Fruit fly (Drosophila melanogaster) whole organism, prepupa: ENCODE results near the gene APC7.

Source experiments
- CG11762 ChIP-seq: fragments of 200-800 bp; sonication (Bioruptor generic); optimal IDR thresholded peaks from 3 replicates; lab custom pipeline; 2016; ENCODE audit warnings: missing biosample characterization, missing genetic modification characterization; ENCODE audit not compliant: insufficient read depth
- CG11902 ChIP-seq: fragments of 200-800 bp; sonication (Bioruptor generic); optimal IDR thresholded peaks from 3 replicates; lab custom pipeline; 2016; ENCODE audit warnings: missing biosample characterization, missing genetic modification characterization
- CG1621 ChIP-seq: fragments of 200-800 bp; sonication (Bioruptor generic); optimal IDR thresholded peaks from 3 replicates; lab custom pipeline; 2018; ENCODE audit warnings: missing biosample characterization, mild to moderate bottlenecking, missing genetic modification characterization
- CG6792 ChIP-seq: fragments of 200-800 bp; sonication (Bioruptor generic); optimal IDR thresholded peaks from 3 replicates; lab custom pipeline; 2016; ENCODE audit warnings: missing biosample characterization, missing genetic modification characterization
- Eip75B ChIP-seq: fragments of 200-800 bp; sonication (Bioruptor generic); optimal IDR thresholded peaks from 3 replicates; lab custom pipeline; 2016; ENCODE audit warnings: missing biosample characterization, missing genetic modification characterization
- fd59A ChIP-seq: fragments of 200-800 bp; sonication (Bioruptor generic); optimal IDR thresholded peaks from 2 replicates; lab custom pipeline; 2017; ENCODE audit warnings: missing biosample characterization, mild to moderate bottlenecking, missing genetic modification characterization, missing genetic modification reagents
- fd85E ChIP-seq: fragments of 200-800 bp; sonication (Bioruptor generic); optimal IDR thresholded peaks from 3 replicates; lab custom pipeline; 2016; ENCODE audit warnings: missing biosample characterization, missing genetic modification characterization
- fkh ChIP-seq: fragments of 200-800 bp; sonication (Bioruptor generic); optimal IDR thresholded peaks from 3 replicates; lab custom pipeline; 2017; ENCODE audit warnings: missing biosample characterization, mild to moderate bottlenecking, missing genetic modification characterization, moderate library complexity
- ss ChIP-seq, 2 experiments: fragments of 200-800 bp; sonication (Bioruptor generic); optimal IDR thresholded peaks; 2 replicates in 1 of 2; 3 replicates in 1 of 2; lab custom pipeline; 2017 to 2018; ENCODE audit warnings: mild to moderate bottlenecking in 2 of 2, missing biosample characterization in 2 of 2, missing genetic modification characterization in 2 of 2, moderate library complexity in 1 of 2
- svp ChIP-seq: fragments of 200-800 bp; sonication (Bioruptor generic); peaks from one replicate; lab custom pipeline; 2016; ENCODE audit warnings: missing biosample characterization, missing genetic modification characterization
- topi ChIP-seq: fragments of 200-800 bp; sonication (Bioruptor generic); optimal IDR thresholded peaks from 3 replicates; lab custom pipeline; 2016; ENCODE audit warnings: missing biosample characterization, missing genetic modification characterization

- TF ChIP-seq CG11902 (GFP tag; lab: Kevin White, UChicago) = no peak
- TF ChIP-seq fd59A = no peak
- peak in 1 of 2 experiments; percentile 19 for TF ChIP-seq ss (GFP tag; optimal IDR thresholded peaks at IDR 0.05; lab: Kevin White, UChicago)
- TF ChIP-seq Eip75B (GFP tag; lab: Kevin White, UChicago) = peak; percentile 57
- no peak for TF ChIP-seq fd85E (GFP tag; lab: Kevin White, UChicago)
- TF ChIP-seq svp = no peak
- no peak for TF ChIP-seq CG1621 (tag; lab: Kevin White, UChicago)
- TF ChIP-seq CG6792 = no peak
- no peak for TF ChIP-seq CG11762
- TF ChIP-seq fkh = no peak
- TF ChIP-seq topi = peak; percentile 51
Observed at dm6 chrX:6615476-6615875, 18.6 kb downstream of the APC7 start.
